Worm (Caenorhabditis elegans) whole organism, L2 larva: ENCODE results near the gene zip-3.

ENCODE experiments used
- C34F6.9 ChIP-seq: fragments of 150-350 bp; optimal IDR thresholded peaks from 2 replicates; lab custom pipeline; 2014; ENCODE audit warnings: missing biosample characterization, missing genetic modification characterization
- F13H6.1 ChIP-seq: sonication (generic microtip); optimal IDR thresholded peaks from 2 replicates; lab custom pipeline; 2016; ENCODE audit warnings: missing genetic modification characterization, missing compliant biosample characterization
- R02D3.7 ChIP-seq: fragments of 150-350 bp; optimal IDR thresholded peaks from 2 replicates; lab custom pipeline; 2014; ENCODE audit warnings: missing biosample characterization, missing genetic modification characterization
- ZK546.5 ChIP-seq: sonication (generic microtip); optimal IDR thresholded peaks from 2 replicates; lab custom pipeline; 2017; ENCODE audit warnings: missing biosample characterization, missing genetic modification characterization
- alr-1 ChIP-seq: fragments of 150-350 bp; optimal IDR thresholded peaks from 2 replicates; lab custom pipeline; 2014; ENCODE audit warnings: missing biosample characterization, missing genetic modification characterization
- ama-1 ChIP-seq: fragments of 150-350 bp; optimal IDR thresholded peaks from 2 replicates; lab custom pipeline; 2018; ENCODE audit warnings: inconsistent platforms
- blmp-1 ChIP-seq: sonication (generic microtip); optimal IDR thresholded peaks from 2 replicates; lab custom pipeline; 2017; ENCODE audit warnings: missing genetic modification characterization, mild to moderate bottlenecking, missing compliant biosample characterization, antibody characterized with exemption, moderate library complexity; ENCODE audit not compliant: insufficient read depth
- ceh-16 ChIP-seq: fragments of 150-350 bp; optimal IDR thresholded peaks from 2 replicates; lab custom pipeline; 2014; ENCODE audit warnings: missing biosample characterization, missing genetic modification characterization
- dmd-4 ChIP-seq: sonication (generic microtip); optimal IDR thresholded peaks from 2 replicates; lab custom pipeline; 2017; ENCODE audit warnings: missing biosample characterization, missing genetic modification characterization
- egl-27 ChIP-seq: sonication (generic microtip); optimal IDR thresholded peaks from 3 replicates; lab custom pipeline; 2017; ENCODE audit warnings: missing biosample characterization, missing genetic modification reagents, missing genetic modification characterization
- elt-1 ChIP-seq: fragments of 150-350 bp; optimal IDR thresholded peaks from 2 replicates; lab custom pipeline; 2014; ENCODE audit warnings: missing biosample characterization, missing genetic modification characterization
- fos-1 ChIP-seq: fragments of 150-350 bp; optimal IDR thresholded peaks from 2 replicates; lab custom pipeline; 2014; ENCODE audit warnings: missing biosample characterization, missing genetic modification characterization
- gmeb-1 ChIP-seq: fragments of 150-350 bp; optimal IDR thresholded peaks from 2 replicates; lab custom pipeline; 2014; ENCODE audit warnings: missing biosample characterization, missing genetic modification characterization
- lin-11 ChIP-seq: fragments of 150-350 bp; sonication (generic microtip); optimal IDR thresholded peaks from 2 replicates; lab custom pipeline; 2014; ENCODE audit warnings: missing biosample characterization, missing genetic modification characterization, inconsistent platforms, mixed read lengths
- lin-13 ChIP-seq: fragments of 150-350 bp; optimal IDR thresholded peaks from 2 replicates; lab custom pipeline; 2014; ENCODE audit warnings: missing biosample characterization, missing genetic modification reagents, missing genetic modification characterization
- lsy-2 ChIP-seq, 2 experiments: fragments of 150-350 bp in 1 of 2; sonication (generic microtip) in 1 of 2; optimal IDR thresholded peaks; 2 replicates each; lab custom pipeline; 2014 to 2017; ENCODE audit warnings: missing biosample characterization in 2 of 2, missing genetic modification characterization in 2 of 2
- mab-5 ChIP-seq: fragments of 150-350 bp; optimal IDR thresholded peaks from 2 replicates; lab custom pipeline; 2014; ENCODE audit warnings: missing biosample characterization, missing genetic modification characterization
- nhr-10 ChIP-seq: sonication (generic microtip); optimal IDR thresholded peaks from 2 replicates; lab custom pipeline; 2017; ENCODE audit warnings: missing biosample characterization, missing genetic modification characterization
- nhr-129 ChIP-seq: fragments of 150-350 bp; optimal IDR thresholded peaks from 2 replicates; lab custom pipeline; 2014; ENCODE audit warnings: missing biosample characterization, missing genetic modification characterization
- nhr-21 ChIP-seq: fragments of 150-350 bp; optimal IDR thresholded peaks from 2 replicates; lab custom pipeline; 2014; ENCODE audit warnings: missing biosample characterization, missing genetic modification characterization
- nhr-25 ChIP-seq: fragments of 150-350 bp; sonication (generic microtip); optimal IDR thresholded peaks from 3 replicates; lab custom pipeline; 2014; ENCODE audit warnings: missing biosample characterization, missing genetic modification characterization
- skn-1 ChIP-seq: sonication (generic microtip); optimal IDR thresholded peaks from 2 replicates; lab custom pipeline; 2017; ENCODE audit warnings: missing biosample characterization, missing genetic modification characterization
- sma-9 ChIP-seq, 2 experiments: fragments of 150-350 bp in 1 of 2; sonication (generic microtip) in 1 of 2; optimal IDR thresholded peaks; 2 replicates each; lab custom pipeline; 2014 to 2016; ENCODE audit warnings: missing genetic modification characterization in 2 of 2, mild to moderate bottlenecking in 1 of 2, missing biosample characterization in 1 of 2, missing compliant biosample characterization in 1 of 2, missing genetic modification reagents in 1 of 2, moderate library complexity in 1 of 2
- snpc-4 ChIP-seq: fragments of 150-350 bp; optimal IDR thresholded peaks from 2 replicates; lab custom pipeline; 2014; ENCODE audit warnings: missing biosample characterization, missing genetic modification characterization
- unc-39 ChIP-seq: fragments of 150-350 bp; optimal IDR thresholded peaks from 2 replicates; lab custom pipeline; 2014; ENCODE audit warnings: missing biosample characterization, missing genetic modification characterization
- unc-55 ChIP-seq: fragments of 150-350 bp; sonication (generic microtip); optimal IDR thresholded peaks from 3 replicates; lab custom pipeline; 2014; ENCODE audit warnings: missing biosample characterization, missing genetic modification reagents, missing genetic modification characterization
- zag-1 ChIP-seq: fragments of 150-350 bp; optimal IDR thresholded peaks from 2 replicates; lab custom pipeline; 2014; ENCODE audit warnings: missing biosample characterization, missing genetic modification characterization
- ztf-11 ChIP-seq: sonication (generic microtip); optimal IDR thresholded peaks from 2 replicates; lab custom pipeline; 2017; ENCODE audit warnings: missing biosample characterization, missing genetic modification characterization

Gene zip-3

ce11 chrII:13997989-13998388, 40.7 kb upstream of the zip-3 start:
- no peak for TF ChIP-seq gmeb-1 (tag; lab: Kevin White, UChicago)
- no peak for TF ChIP-seq lin-11 (tag; lab: Kevin White, UChicago)
- no peak for TF ChIP-seq dmd-4

- TF ChIP-seq fos-1 (tag; lab: Kevin White, UChicago) (peak; percentile 42), lin-11 (tag; lab: Kevin White, UChicago) (no peak), sma-9 (GFP tag; optimal IDR thresholded peaks at IDR 0.05; lab: Kevin White, UChicago) (peak; percentile 56), sma-9 (tag; optimal IDR thresholded peaks at IDR 0.05; lab: Kevin White, UChicago) (no peak)
Measured at ce11 chrII:13997477-13997876, 40.2 kb upstream of the zip-3 start, which contains the start of gene F01D5.1. Gene F01D5.1 (minus strand): TSS chrII:13997581.

- TF ChIP-seq dmd-4: no peak
- no peak for TF ChIP-seq nhr-10 (tag; lab: Kevin White, UChicago)
- no peak for TF ChIP-seq zag-1 (tag; lab: Kevin White, UChicago)
- no peak for TF ChIP-seq nhr-25 (tag; lab: Kevin White, UChicago)
- TF ChIP-seq fos-1 (tag; lab: Kevin White, UChicago): no peak
- no peak for TF ChIP-seq elt-1 (tag; lab: Kevin White, UChicago)
- no peak for TF ChIP-seq R02D3.7 (tag; lab: Kevin White, UChicago)
- no peak for TF ChIP-seq ceh-16 (tag; lab: Kevin White, UChicago)
Measured at ce11 chrII:13994934-13995333, 37.7 kb upstream of the zip-3 start, which contains the start of gene Y39G8B.7. Gene Y39G8B.7 (minus strand): TSS chrII:13995034.

ce11 chrII:13991741-13992140, 34.5 kb upstream of the zip-3 start, which contains the start of gene Y39G8B.5:
Gene Y39G8B.5 (minus strand): TSS chrII:13991841.
- TF ChIP-seq elt-1 (tag; lab: Kevin White, UChicago): no peak
- no peak for TF ChIP-seq egl-27 (tag; lab: Kevin White, UChicago)
- no peak for TF ChIP-seq gmeb-1 (tag; lab: Kevin White, UChicago)
- TF ChIP-seq mab-5 (tag; lab: Kevin White, UChicago): no peak
- no peak for TF ChIP-seq nhr-129 (tag; lab: Kevin White, UChicago)
- TF ChIP-seq lin-11 (tag; lab: Kevin White, UChicago): no peak
- TF ChIP-seq ZK546.5: no peak
- TF ChIP-seq snpc-4 (tag; lab: Kevin White, UChicago): no peak
- TF ChIP-seq fos-1 (tag; lab: Kevin White, UChicago): no peak
- TF ChIP-seq unc-39 (tag; lab: Kevin White, UChicago): no peak
- no peak for TF ChIP-seq lin-13 (GFP tag; lab: Kevin White, UChicago)
- no peak for TF ChIP-seq F13H6.1 (tag; lab: Kevin White, UChicago)
- no peak for TF ChIP-seq nhr-21 (tag; lab: Kevin White, UChicago)
- no peak for TF ChIP-seq unc-55 (GFP tag; lab: Kevin White, UChicago)

- TF ChIP-seq gmeb-1 (tag; lab: Kevin White, UChicago) (no peak), fos-1 (tag; lab: Kevin White, UChicago) (no peak), ama-1 (lab: Kevin White, UChicago) (no peak), dmd-4 (no peak), ztf-11 (tag; lab: Kevin White, UChicago) (no peak), alr-1 (tag; lab: Kevin White, UChicago) (no peak), lin-13 (GFP tag; lab: Kevin White, UChicago) (no peak), nhr-129 (tag; lab: Kevin White, UChicago) (no peak), F13H6.1 (tag; lab: Kevin White, UChicago) (no peak)
Measured at ce11 chrII:13984551-13984950, 27.3 kb upstream of the zip-3 start, which contains the start of gene sre-47. Gene sre-47 (minus strand): TSS chrII:13984651.

ce11 chrII:13982923-13983322, 25.7 kb upstream of the zip-3 start, which contains the start of the genes Y39G8B.13 and Y39G8B.10:
Gene Y39G8B.13 (minus strand): TSS chrII:13983047.
Gene Y39G8B.10 (minus strand): TSS chrII:13983115.
- TF ChIP-seq fos-1 (tag; lab: Kevin White, UChicago) (peak; percentile 74), ceh-16 (tag; lab: Kevin White, UChicago) (no peak)

ce11 chrII:13982247-13982646, 25.0 kb upstream of the zip-3 start:
- TF ChIP-seq lsy-2 (tag; optimal IDR thresholded peaks at IDR 0.05; lab: Kevin White, UChicago) (no peak), C34F6.9 (tag; lab: Kevin White, UChicago) (no peak), skn-1 (tag; lab: Kevin White, UChicago) (no peak), blmp-1 (tag; lab: Kevin White, UChicago) (no peak), egl-27 (tag; lab: Kevin White, UChicago) (no peak), sma-9 (GFP tag; optimal IDR thresholded peaks at IDR 0.05; lab: Kevin White, UChicago) (no peak), sma-9 (tag; optimal IDR thresholded peaks at IDR 0.05; lab: Kevin White, UChicago) (no peak)
- TF ChIP-seq, all 48 proteins: peak for 0
